Worm (Caenorhabditis elegans) whole organism, early embryonic: ENCODE results near the gene bcf-1.

Experiments used
- B0310.2 ChIP-seq: sonication (generic microtip); optimal IDR thresholded peaks from 2 replicates; lab custom pipeline; 2016; ENCODE audit warnings: mild to moderate bottlenecking, missing genetic modification characterization, missing compliant biosample characterization
- ama-1 ChIP-seq: fragments of 150-350 bp; optimal IDR thresholded peaks from 2 replicates; lab custom pipeline; 2014
- tbx-37 ChIP-seq: fragments of 200-800 bp; sonication (Bioruptor generic); conservative IDR thresholded peaks from 2 replicates; pipeline ENCODE4 v1.3.6; 2022; ENCODE audit warnings: missing genetic modification reagents, missing genetic modification characterization, missing compliant biosample characterization

DNA sequence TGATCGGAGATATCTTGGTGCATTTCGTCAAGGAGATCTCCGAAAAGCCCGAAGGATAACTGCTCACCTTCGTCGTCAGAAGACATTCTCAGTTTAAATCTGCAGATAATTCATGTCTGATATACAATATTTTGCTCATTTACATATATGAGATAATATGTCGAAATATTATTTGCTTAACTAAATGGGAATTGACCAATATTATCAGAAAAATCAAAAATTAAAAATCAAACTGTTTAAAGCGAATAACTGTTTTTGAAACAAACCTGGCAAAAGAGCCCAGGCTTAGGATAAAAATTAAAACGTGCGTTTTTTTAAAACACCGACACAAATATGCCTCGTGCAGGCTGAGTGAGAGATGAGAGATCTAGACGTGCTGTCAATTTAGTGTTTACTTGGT is 33.0 kb upstream of the bcf-1 start, which contains the start of gene T05H4.15:
- no peak for TF ChIP-seq B0310.2 (tag; lab: Kevin White, UChicago)
- TF ChIP-seq tbx-37 (GFP tag; lab: Robert Waterston, UW) = no peak
- no peak for TF ChIP-seq ama-1 (lab: Kevin White, UChicago)
